Worm (Caenorhabditis elegans) whole organism, L4/young adult: ENCODE data around the gene C06E1.7.

Source experiments
- W03F9.2 ChIP-seq: fragments of 150-350 bp; optimal IDR thresholded peaks from 2 replicates; lab custom pipeline; 2014; ENCODE audit warnings: missing biosample characterization, missing genetic modification characterization
- dao-5 ChIP-seq: sonication (generic microtip); optimal IDR thresholded peaks from 2 replicates; lab custom pipeline; 2016; ENCODE audit warnings: missing genotype, missing genetic modification characterization, moderate library complexity, missing compliant biosample characterization
- him-1 ChIP-seq: sonication (generic microtip); optimal IDR thresholded peaks from 2 replicates; lab custom pipeline; 2016; ENCODE audit warnings: missing genotype, missing genetic modification reagents, missing genetic modification characterization, missing compliant biosample characterization

DNA sequence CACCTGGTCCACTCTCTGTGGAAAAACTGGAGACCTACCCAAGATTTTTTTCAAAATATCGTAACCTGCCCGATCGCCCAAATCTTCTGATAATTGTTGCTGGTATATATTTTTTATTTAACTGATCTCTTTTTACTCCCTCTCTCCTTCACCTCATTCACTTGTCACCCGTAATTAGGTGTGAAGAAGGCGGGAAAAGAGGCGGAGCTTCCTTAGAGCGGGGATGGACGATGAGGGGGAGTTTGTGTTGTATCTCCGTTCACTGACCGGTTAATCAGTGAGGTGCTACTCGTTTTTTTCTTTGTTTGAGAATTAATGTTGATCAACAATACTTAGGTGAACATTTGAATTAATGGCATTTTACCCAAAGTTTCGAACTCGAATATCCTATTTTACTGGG is 28.9 kb upstream of the C06E1.7 start, which contains the start of gene ceh-16:
- TF ChIP-seq W03F9.2 (tag; lab: Kevin White, UChicago) (no peak), dao-5 (no peak), him-1 (tag; lab: Kevin White, UChicago) (no peak)
